Worm (Caenorhabditis elegans): ENCODE results near the gene Y45G5AM.5.

Y45G5AM.5 gene

DNA sequence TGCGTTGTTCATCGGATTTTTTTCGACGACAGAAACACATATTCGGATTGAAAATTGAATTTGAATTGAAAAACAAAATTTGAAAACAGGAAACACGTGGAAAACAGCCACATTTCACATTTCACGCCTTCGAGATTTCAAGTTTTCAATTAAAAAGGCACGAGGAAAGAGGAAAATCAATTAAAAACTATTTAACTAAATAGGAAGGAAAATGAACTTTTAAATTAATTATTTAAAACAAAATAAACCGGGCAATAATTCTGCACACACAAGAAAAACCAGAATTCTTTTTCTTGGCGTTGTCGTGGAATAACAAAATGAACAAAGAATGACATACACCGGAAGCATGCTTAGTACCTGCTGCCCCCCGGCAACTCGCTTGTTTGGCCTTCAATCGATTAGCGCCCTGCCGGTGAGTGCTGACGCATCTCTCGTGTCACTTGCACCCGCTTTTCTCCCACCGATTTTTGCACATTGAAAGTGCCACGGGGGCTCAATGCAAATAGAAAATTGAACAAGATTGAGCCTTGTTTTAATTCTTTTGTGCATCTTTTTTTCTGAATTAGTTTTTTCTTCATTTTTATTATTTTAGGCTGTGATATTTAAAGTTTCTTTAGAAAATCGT is 34.5 kb downstream of the Y45G5AM.5 start, which contains the start of gene Y45G5AM.9 (continued):
- TF ChIP-seq F49E8.2 (tag; optimal IDR thresholded peaks at IDR 0.05; ENCODE audit: borderline replicate concordance) (no peak), mes-2 (tag; optimal IDR thresholded peaks at IDR 0.05; ENCODE audit: poor library complexity, severe bottlenecking) (peak; percentile 88), zag-1 (tag; optimal IDR thresholded peaks at IDR 0.05) (no peak), nhr-48 (tag; optimal IDR thresholded peaks at IDR 0.05) (peak; percentile 56)

DNA sequence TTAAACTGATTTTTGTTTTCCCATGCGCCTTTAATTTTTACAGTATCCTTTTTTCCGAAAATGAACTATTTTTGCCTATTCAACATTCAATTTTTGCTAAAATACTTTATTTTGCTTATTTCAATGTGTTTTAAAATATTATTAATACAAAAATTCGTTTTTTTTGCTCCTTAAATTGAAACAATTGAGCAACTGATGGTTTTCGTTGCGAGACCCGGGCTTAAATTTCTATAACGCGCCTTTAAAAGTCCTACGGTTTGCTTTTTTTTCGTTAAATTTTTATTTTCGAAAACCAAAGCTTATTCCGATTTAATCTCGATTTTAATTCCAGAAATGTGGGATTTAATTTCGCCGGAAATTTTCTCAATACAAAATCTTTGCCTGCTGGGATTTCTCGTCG is 35.1 kb downstream of the Y45G5AM.5 start, which contains the start of gene algn-5:
TSS of gene algn-5 (plus strand) at position 295 of the 400 bp plus-strand sequence.
- TF ChIP-seq vab-7 (GFP tag; IDR thresholded peaks at IDR 0.05) (no peak), ceh-28 (tag; optimal IDR thresholded peaks at IDR 0.05) (no peak), hmg-1.1 (GFP tag; IDR thresholded peaks at IDR 0.05) (no peak), nhr-6 (tag; optimal IDR thresholded peaks at IDR 0.05) (no peak), gei-8 (GFP tag; optimal IDR thresholded peaks at IDR 0.05) (no peak), lin-38 (GFP tag; IDR thresholded peaks at IDR 0.05) (no peak), jun-1 (tag; optimal IDR thresholded peaks at IDR 0.05) (no peak), sdz-12 (GFP tag; optimal IDR thresholded peaks at IDR 0.05) (no peak), cey-2 (tag; optimal IDR thresholded peaks at IDR 0.05; ENCODE audit: borderline replicate concordance, insufficient read depth) (no peak), hif-1 (tag; optimal IDR thresholded peaks at IDR 0.05) (no peak), zfp-3 (GFP tag; conservative IDR thresholded peaks at IDR 0.05) (no peak), lsy-2 (tag; optimal IDR thresholded peaks at IDR 0.05) (no peak), R02D3.7 (tag; optimal IDR thresholded peaks at IDR 0.05) (no peak), nhr-111 (GFP tag; optimal IDR thresholded peaks at IDR 0.05) (no peak), nhr-76 (tag; optimal IDR thresholded peaks at IDR 0.05) (no peak), daf-12 (tag; optimal IDR thresholded peaks at IDR 0.05) (no peak), dmd-8 (GFP tag; IDR thresholded peaks at IDR 0.05) (no peak), aly-2 (tag; optimal IDR thresholded peaks at IDR 0.05) (no peak), nhr-11 (tag; optimal IDR thresholded peaks at IDR 0.05) (no peak)

DNA sequence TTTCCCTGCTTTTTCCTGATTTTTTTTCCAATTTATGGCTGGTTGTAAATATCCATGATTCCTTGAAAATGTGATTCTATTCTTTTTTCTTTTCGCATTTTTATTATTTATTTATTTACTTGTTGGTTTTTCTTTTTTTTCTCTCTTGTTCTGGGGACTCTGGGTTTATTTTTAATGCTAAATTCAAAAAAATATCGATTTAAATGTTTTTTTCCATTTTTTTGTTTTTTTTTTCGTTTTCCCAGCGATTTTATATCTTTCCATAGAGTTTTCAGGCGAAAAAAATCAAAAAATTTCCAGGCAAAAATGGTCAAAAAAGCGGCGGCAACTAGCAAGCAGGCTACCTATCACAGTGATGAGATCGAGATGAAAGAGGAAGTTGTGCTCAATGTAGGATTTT is 39.0 kb downstream of the Y45G5AM.5 start, which contains the start of gene rpac-40:
TSS of gene rpac-40 (plus strand) at position 301 of the 400 bp plus-strand sequence.
- TF ChIP-seq mep-1 (tag; optimal IDR thresholded peaks at IDR 0.05), result no peak
- TF ChIP-seq nhr-6 (tag; optimal IDR thresholded peaks at IDR 0.05), result no peak
- TF ChIP-seq pha-4 (GFP tag; IDR thresholded peaks at IDR 0.05), result no peak
- TF ChIP-seq pha-4 (tag; optimal IDR thresholded peaks at IDR 0.05), result no peak

DNA sequence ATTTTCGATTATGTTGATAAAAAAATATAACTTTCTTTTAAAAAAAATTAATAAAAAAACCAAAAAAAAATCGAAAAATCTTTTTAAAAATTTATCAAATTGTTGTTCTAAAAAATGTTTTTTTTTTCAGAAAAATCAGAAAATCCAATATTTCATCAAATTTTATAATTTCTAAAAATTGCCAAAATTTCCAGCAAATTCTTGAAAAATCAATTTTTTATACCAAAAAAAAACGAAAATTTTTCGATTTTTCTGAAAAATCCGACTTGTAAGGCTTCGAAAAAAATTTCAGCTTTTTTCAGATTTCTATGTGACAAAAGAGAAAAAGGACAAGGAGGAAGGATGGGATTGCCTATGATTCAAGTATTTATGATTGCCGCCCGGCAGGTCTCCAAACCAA is 44.2 kb downstream of the Y45G5AM.5 start, which contains the start of gene H43I07.1:
TSS of gene H43I07.1 (plus strand) at position 301 of the 400 bp plus-strand sequence.
- TF ChIP-seq pha-4 (GFP tag; IDR thresholded peaks at IDR 0.05) (no peak), pha-4 (tag; optimal IDR thresholded peaks at IDR 0.05) (no peak), ces-1 (GFP tag; optimal IDR thresholded peaks at IDR 0.05) (no peak), spr-3 (GFP tag; optimal IDR thresholded peaks at IDR 0.05) (no peak), lin-29 (GFP tag; IDR thresholded peaks at IDR 0.05) (no peak)
